Worm (Caenorhabditis elegans) whole organism, L3 larva: ENCODE data around the gene F53C11.5.

Experiments
- R02D3.7 ChIP-seq: fragments of 150-350 bp; optimal IDR thresholded peaks from 2 replicates; lab custom pipeline; 2014; ENCODE audit warnings: missing biosample characterization, missing genetic modification characterization
- ZK546.5 ChIP-seq: sonication (generic microtip); optimal IDR thresholded peaks from 2 replicates; lab custom pipeline; 2017; ENCODE audit warnings: missing biosample characterization, missing genetic modification characterization
- ama-1 ChIP-seq: fragments of 150-350 bp; optimal IDR thresholded peaks from 2 replicates; lab custom pipeline; 2018
- ceh-16 ChIP-seq: sonication (generic microtip); optimal IDR thresholded peaks from 2 replicates; lab custom pipeline; 2017; ENCODE audit warnings: missing biosample characterization, missing genetic modification characterization
- ceh-82 ChIP-seq: fragments of 150-350 bp; optimal IDR thresholded peaks from 2 replicates; lab custom pipeline; 2014; ENCODE audit warnings: missing biosample characterization, missing genetic modification characterization
- ceh-9 ChIP-seq: sonication (generic microtip); optimal IDR thresholded peaks from 2 replicates; lab custom pipeline; 2018; ENCODE audit warnings: missing biosample characterization, missing genetic modification characterization
- daf-12 ChIP-seq: fragments of 150-350 bp; optimal IDR thresholded peaks from 2 replicates; lab custom pipeline; 2014; ENCODE audit warnings: missing biosample characterization, missing genetic modification reagents, missing genetic modification characterization
- egl-27 ChIP-seq: sonication (generic microtip); optimal IDR thresholded peaks from 4 replicates; lab custom pipeline; 2017; ENCODE audit warnings: missing biosample characterization, missing genetic modification reagents, missing genetic modification characterization
- egl-5 ChIP-seq: fragments of 150-350 bp; optimal IDR thresholded peaks from 2 replicates; lab custom pipeline; 2017; ENCODE audit warnings: missing biosample characterization, missing genetic modification reagents, missing genetic modification characterization, inconsistent platforms
- elt-1 ChIP-seq: fragments of 150-350 bp; optimal IDR thresholded peaks from 2 replicates; lab custom pipeline; 2014; ENCODE audit warnings: missing biosample characterization, missing genetic modification characterization
- elt-2 ChIP-seq: sonication (generic microtip); optimal IDR thresholded peaks from 2 replicates; lab custom pipeline; 2016; ENCODE audit warnings: missing genetic modification reagents, mild to moderate bottlenecking, missing genetic modification characterization, missing compliant biosample characterization
- elt-3 ChIP-seq, 3 experiments: fragments of 150-350 bp in 1 of 3; sonication (generic microtip) in 2 of 3; optimal IDR thresholded peaks; 2 replicates in 2 of 3; 4 replicates in 1 of 3; lab custom pipeline; 2014 to 2017; ENCODE audit warnings: missing biosample characterization in 3 of 3, missing genetic modification characterization in 3 of 3
- eor-1 ChIP-seq, 2 experiments: fragments of 150-350 bp; optimal IDR thresholded peaks; 2 replicates each; lab custom pipeline; 2014 to 2018; ENCODE audit warnings: missing biosample characterization in 2 of 2, missing genetic modification characterization in 2 of 2
- fkh-10 ChIP-seq: sonication (generic microtip); optimal IDR thresholded peaks from 2 replicates; lab custom pipeline; 2017; ENCODE audit warnings: missing biosample characterization, missing genetic modification reagents, missing genetic modification characterization
- fkh-2 ChIP-seq: fragments of 150-350 bp; optimal IDR thresholded peaks from 2 replicates; lab custom pipeline; 2014; ENCODE audit warnings: missing biosample characterization, missing genetic modification reagents, missing genetic modification characterization
- fos-1 ChIP-seq: fragments of 150-350 bp; optimal IDR thresholded peaks from 2 replicates; lab custom pipeline; 2014; ENCODE audit warnings: missing biosample characterization, missing genetic modification characterization
- hmg-11 ChIP-seq: sonication (generic microtip); optimal IDR thresholded peaks from 2 replicates; lab custom pipeline; 2016; ENCODE audit warnings: missing genetic modification characterization, missing compliant biosample characterization
- jun-1 ChIP-seq: fragments of 150-350 bp; optimal IDR thresholded peaks from 2 replicates; lab custom pipeline; 2014; ENCODE audit warnings: missing biosample characterization, missing genetic modification reagents, missing genetic modification characterization
- lin-15B ChIP-seq: fragments of 150-350 bp; optimal IDR thresholded peaks from 2 replicates; lab custom pipeline; 2014; ENCODE audit warnings: missing biosample characterization, missing genetic modification characterization
- lsy-12 ChIP-seq: sonication (generic microtip); optimal IDR thresholded peaks from 2 replicates; lab custom pipeline; 2016; ENCODE audit warnings: mild to moderate bottlenecking, missing genetic modification characterization, missing compliant biosample characterization
- mdl-1 ChIP-seq: fragments of 150-350 bp; optimal IDR thresholded peaks from 2 replicates; lab custom pipeline; 2014; ENCODE audit warnings: missing biosample characterization, missing genetic modification characterization
- nfya-1 ChIP-seq: sonication (generic microtip); optimal IDR thresholded peaks from 2 replicates; lab custom pipeline; 2017; ENCODE audit warnings: missing genetic modification characterization, mild to moderate bottlenecking, missing compliant biosample characterization, antibody characterized with exemption, moderate library complexity; ENCODE audit not compliant: insufficient read depth
- nhr-11 ChIP-seq: fragments of 150-350 bp; optimal IDR thresholded peaks from 2 replicates; lab custom pipeline; 2014; ENCODE audit warnings: missing biosample characterization, missing genetic modification characterization
- nhr-12 ChIP-seq: fragments of 150-350 bp; optimal IDR thresholded peaks from 2 replicates; lab custom pipeline; 2014; ENCODE audit warnings: missing biosample characterization, missing genetic modification characterization
- nhr-23 ChIP-seq: fragments of 150-350 bp; optimal IDR thresholded peaks from 2 replicates; lab custom pipeline; 2014; ENCODE audit warnings: missing biosample characterization, missing genetic modification reagents, missing genetic modification characterization
- nhr-237 ChIP-seq: fragments of 150-350 bp; optimal IDR thresholded peaks from 2 replicates; lab custom pipeline; 2014; ENCODE audit warnings: missing biosample characterization, missing genetic modification characterization
- nhr-25 ChIP-seq: sonication (generic microtip); optimal IDR thresholded peaks from 2 replicates; lab custom pipeline; 2017; ENCODE audit warnings: missing biosample characterization, missing genetic modification characterization
- nhr-28 ChIP-seq: fragments of 150-350 bp; optimal IDR thresholded peaks from 2 replicates; lab custom pipeline; 2014; ENCODE audit warnings: missing biosample characterization, missing genetic modification characterization
- nhr-43 ChIP-seq: sonication (generic microtip); optimal IDR thresholded peaks from 2 replicates; lab custom pipeline; 2016; ENCODE audit warnings: mild to moderate bottlenecking, missing genetic modification characterization, missing compliant biosample characterization; ENCODE audit not compliant: poor library complexity, severe bottlenecking
- nhr-67 ChIP-seq: fragments of 150-350 bp; optimal IDR thresholded peaks from 2 replicates; lab custom pipeline; 2014; ENCODE audit warnings: missing biosample characterization, missing genetic modification characterization
- nhr-76 ChIP-seq: fragments of 150-350 bp; sonication (generic microtip); optimal IDR thresholded peaks from 5 replicates; lab custom pipeline; 2014; ENCODE audit warnings: missing biosample characterization, missing genetic modification characterization
- pha-4 ChIP-seq: fragments of 150-350 bp; optimal IDR thresholded peaks from 2 replicates; lab custom pipeline; 2014; ENCODE audit warnings: missing biosample characterization, missing genetic modification reagents, missing genetic modification characterization
- sea-2 ChIP-seq: fragments of 150-350 bp; sonication (generic microtip); optimal IDR thresholded peaks from 4 replicates; lab custom pipeline; 2014; ENCODE audit warnings: missing biosample characterization, missing genetic modification reagents, missing genetic modification characterization
- skn-1 ChIP-seq: fragments of 150-350 bp; optimal IDR thresholded peaks from 2 replicates; lab custom pipeline; 2014; ENCODE audit warnings: missing biosample characterization, missing genetic modification characterization
- snpc-4 ChIP-seq: fragments of 150-350 bp; optimal IDR thresholded peaks from 2 replicates; lab custom pipeline; 2014; ENCODE audit warnings: missing biosample characterization, missing genetic modification characterization
- tbx-2 ChIP-seq: sonication (generic microtip); optimal IDR thresholded peaks from 2 replicates; lab custom pipeline; 2016; ENCODE audit warnings: mild to moderate bottlenecking, missing genetic modification characterization, missing compliant biosample characterization
- unc-39 ChIP-seq: sonication (generic microtip); optimal IDR thresholded peaks from 4 replicates; lab custom pipeline; 2017; ENCODE audit warnings: missing biosample characterization, missing genetic modification characterization
- unc-62 ChIP-seq: fragments of 150-350 bp; sonication (generic microtip); optimal IDR thresholded peaks from 4 replicates; lab custom pipeline; 2014; ENCODE audit warnings: missing biosample characterization, missing genetic modification reagents, missing genetic modification characterization
- zag-1 ChIP-seq: fragments of 150-350 bp; optimal IDR thresholded peaks from 2 replicates; lab custom pipeline; 2014; ENCODE audit warnings: missing biosample characterization, missing genetic modification characterization
- ztf-11 ChIP-seq: fragments of 150-350 bp; optimal IDR thresholded peaks from 2 replicates; lab custom pipeline; 2014; ENCODE audit warnings: missing biosample characterization, missing genetic modification characterization
- ztf-4 ChIP-seq: fragments of 150-350 bp; optimal IDR thresholded peaks from 2 replicates; lab custom pipeline; 2014; ENCODE audit warnings: missing biosample characterization, missing genetic modification characterization

F53C11.5 gene

ce11 chrV:13812330-13812729, 25.0 kb downstream of the F53C11.5 start:
- TF ChIP-seq egl-27 (tag; lab: Kevin White, UChicago) = no peak
- no peak for TF ChIP-seq nhr-28 (tag; lab: Kevin White, UChicago)
- TF ChIP-seq nhr-67 (tag; lab: Kevin White, UChicago) = no peak
- TF ChIP-seq nhr-12 (tag; lab: Kevin White, UChicago) = no peak
- no peak for TF ChIP-seq skn-1 (tag; lab: Kevin White, UChicago)
- TF ChIP-seq ztf-4 (tag; lab: Kevin White, UChicago) = no peak
- no peak for TF ChIP-seq jun-1 (tag; lab: Kevin White, UChicago)
- TF ChIP-seq nhr-237 (tag; lab: Kevin White, UChicago) = no peak
- no peak for TF ChIP-seq lsy-12 (tag; lab: Kevin White, UChicago)
- TF ChIP-seq ztf-11 (tag; lab: Kevin White, UChicago) = no peak
- TF ChIP-seq ceh-16 (tag; lab: Kevin White, UChicago) = no peak
- no peak for TF ChIP-seq nhr-25 (tag; lab: Kevin White, UChicago)
- TF ChIP-seq unc-39 = no peak
- no peak for TF ChIP-seq pha-4
- TF ChIP-seq lin-15B (tag; lab: Kevin White, UChicago) = no peak
- TF ChIP-seq ama-1 (lab: Kevin White, UChicago) = no peak
- TF ChIP-seq daf-12 (tag; lab: Kevin White, UChicago) = no peak
- no peak for TF ChIP-seq zag-1 (tag; lab: Kevin White, UChicago)
- TF ChIP-seq sea-2 (GFP tag; lab: Kevin White, UChicago) = no peak
- TF ChIP-seq, all 47 proteins: peak for 0

DNA sequence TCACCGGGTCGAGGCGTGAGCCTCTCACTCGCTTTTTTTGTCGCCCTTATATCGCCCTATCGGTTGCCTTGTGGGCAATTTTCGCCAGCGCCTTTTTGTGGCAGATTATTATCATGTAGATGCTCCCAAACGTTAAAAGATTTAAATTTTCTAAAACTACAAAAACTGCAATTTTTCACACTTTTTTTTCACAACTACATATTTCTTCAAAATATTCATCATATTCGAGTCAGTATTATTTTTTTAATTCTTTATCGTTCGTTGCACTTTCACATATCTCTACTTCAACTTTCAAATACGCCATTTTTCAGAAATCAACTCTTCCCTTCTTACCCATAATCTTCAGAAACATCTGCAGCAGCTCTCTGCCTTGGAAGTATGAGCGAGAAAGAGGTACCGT, 25.6 kb downstream of the F53C11.5 start, which contains the start of gene ceh-24:
TSS of gene ceh-24 (plus strand) at position 301 of the 400 bp plus-strand sequence.
- TF ChIP-seq elt-1 (no peak), ztf-11 (tag; lab: Kevin White, UChicago) (no peak), hmg-11 (tag; lab: Kevin White, UChicago) (no peak), nhr-25 (tag; lab: Kevin White, UChicago) (no peak), elt-2 (no peak), zag-1 (tag; lab: Kevin White, UChicago) (no peak), ceh-82 (no peak), nhr-28 (tag; lab: Kevin White, UChicago) (no peak), lsy-12 (tag; lab: Kevin White, UChicago) (no peak), fkh-2 (tag; lab: Kevin White, UChicago) (no peak), jun-1 (tag; lab: Kevin White, UChicago) (no peak), nfya-1 (tag; lab: Kevin White, UChicago) (no peak), nhr-43 (tag; lab: Kevin White, UChicago) (no peak), nhr-76 (tag; lab: Kevin White, UChicago) (no peak), ama-1 (lab: Kevin White, UChicago) (no peak), nhr-12 (tag; lab: Kevin White, UChicago) (no peak), nhr-11 (tag; lab: Kevin White, UChicago) (no peak), unc-39 (no peak), egl-5 (tag; lab: Kevin White, UChicago) (no peak), ceh-16 (tag; lab: Kevin White, UChicago) (no peak)

DNA sequence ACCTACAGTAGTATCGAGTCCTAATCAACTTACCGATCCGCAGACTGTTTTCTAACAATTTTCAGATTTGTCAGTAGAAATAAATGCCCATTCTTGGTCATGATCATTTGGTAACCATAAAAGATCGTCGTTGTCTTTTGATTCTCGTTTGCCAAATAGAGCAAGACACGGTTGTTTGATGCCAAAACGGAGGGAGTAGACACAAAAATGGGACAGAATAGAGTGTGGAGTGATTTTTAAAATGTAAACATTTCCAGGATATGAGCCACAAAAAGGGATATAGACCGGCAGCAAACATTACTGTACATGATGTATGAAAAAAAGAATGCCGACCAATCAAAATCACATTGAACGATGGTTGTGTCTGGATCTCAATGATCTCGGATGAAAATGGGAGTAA, 29.5 kb downstream of the F53C11.5 start, which contains the start of gene F55B12.2:
TSS of gene F55B12.2 (minus strand) at position 101 of the 400 bp plus-strand sequence.
- TF ChIP-seq elt-3 (tag; optimal IDR thresholded peaks at IDR 0.05; lab: Kevin White, UChicago) = no peak
- no peak for TF ChIP-seq fos-1 (tag; lab: Kevin White, UChicago)
- TF ChIP-seq ztf-4 (tag; lab: Kevin White, UChicago) = no peak
- no peak for TF ChIP-seq elt-2
- no peak for TF ChIP-seq sea-2 (GFP tag; lab: Kevin White, UChicago)
- no peak for TF ChIP-seq nhr-43 (tag; lab: Kevin White, UChicago)
- TF ChIP-seq R02D3.7 (tag; lab: Kevin White, UChicago) = no peak
- no peak for TF ChIP-seq nfya-1 (tag; lab: Kevin White, UChicago)
- TF ChIP-seq elt-1 = no peak
- TF ChIP-seq nhr-23 = no peak
- no peak for TF ChIP-seq snpc-4
- no peak for TF ChIP-seq lin-15B (tag; lab: Kevin White, UChicago)
- TF ChIP-seq, all 47 proteins: peak for 0

ce11 chrV:13818824-13819408, 31.6 kb downstream of the F53C11.5 start, which contains the start of gene sel-10:
sel-10 (plus strand) TSS chrV:13819361.
- TF ChIP-seq nhr-11 (tag; lab: Kevin White, UChicago) = peak; percentile 10
- TF ChIP-seq nhr-28 (tag; lab: Kevin White, UChicago) = no peak
- peak; percentile 74 for TF ChIP-seq nhr-25 (tag; lab: Kevin White, UChicago)
- TF ChIP-seq fkh-10 = peak; percentile 23
- TF ChIP-seq lin-15B (tag; lab: Kevin White, UChicago) = peak; percentile 75
- TF ChIP-seq tbx-2 (tag; lab: Kevin White, UChicago) = no peak
- no peak for TF ChIP-seq zag-1 (tag; lab: Kevin White, UChicago)
- TF ChIP-seq nhr-237 (tag; lab: Kevin White, UChicago) = no peak
- TF ChIP-seq eor-1 (tag; optimal IDR thresholded peaks at IDR 0.05; lab: Kevin White, UChicago) = no peak
- no peak for TF ChIP-seq daf-12 (tag; lab: Kevin White, UChicago)
- TF ChIP-seq mdl-1 = no peak
- TF ChIP-seq ceh-9 (tag; lab: Kevin White, UChicago) = no peak
- no peak for TF ChIP-seq egl-27 (tag; lab: Kevin White, UChicago)
- TF ChIP-seq elt-3 (tag; optimal IDR thresholded peaks at IDR 0.05; lab: Kevin White, UChicago) = no peak
- no peak for TF ChIP-seq ZK546.5 (tag; lab: Kevin White, UChicago)
- peak; percentile 83 for TF ChIP-seq snpc-4
- no peak for TF ChIP-seq skn-1 (tag; lab: Kevin White, UChicago)
- no peak for TF ChIP-seq ztf-11 (tag; lab: Kevin White, UChicago)
- TF ChIP-seq jun-1 (tag; lab: Kevin White, UChicago) = peak; percentile 51
- no peak for TF ChIP-seq fkh-2 (tag; lab: Kevin White, UChicago)
- TF ChIP-seq ceh-16 (tag; lab: Kevin White, UChicago) = no peak
- TF ChIP-seq nhr-67 (tag; lab: Kevin White, UChicago) = no peak
- TF ChIP-seq nhr-43 (tag; lab: Kevin White, UChicago) = peak; percentile 82
- no peak for TF ChIP-seq ztf-4 (tag; lab: Kevin White, UChicago)
- TF ChIP-seq unc-62 = no peak
- no peak for TF ChIP-seq unc-39
- TF ChIP-seq nhr-23 = peak; percentile 84
